Fruit fly (Drosophila melanogaster) whole organism, pupa: ENCODE results near the gene PlexA.

Experiments used
- CG10348 ChIP-seq: fragments of 200-800 bp; sonication (Bioruptor generic); IDR thresholded peaks from 2 replicates; pipeline ENCODE4 v1.3.6; 2022; ENCODE audit warnings: missing biosample characterization, missing genetic modification characterization
- CG12605 ChIP-seq: fragments of 200-800 bp; sonication (Bioruptor generic); IDR thresholded peaks from 2 replicates; pipeline ENCODE4 v1.3.6; 2022; ENCODE audit warnings: missing biosample characterization, missing genetic modification characterization
- CG13204 ChIP-seq: fragments of 200-800 bp; sonication (Bioruptor generic); optimal IDR thresholded peaks from 2 replicates; lab custom pipeline; 2018; ENCODE audit warnings: missing biosample characterization, mild to moderate bottlenecking, missing genetic modification characterization, moderate library complexity
- CG14655 ChIP-seq: fragments of 200-800 bp; sonication (Bioruptor generic); optimal IDR thresholded peaks from 3 replicates; lab custom pipeline; 2017; ENCODE audit warnings: mild to moderate bottlenecking, missing biosample characterization, missing genetic modification reagents, missing genetic modification characterization
- CG15710 ChIP-seq: fragments of 200-800 bp; sonication (Bioruptor generic); optimal IDR thresholded peaks from 2 replicates; lab custom pipeline; 2018; ENCODE audit warnings: missing biosample characterization, mild to moderate bottlenecking, missing genetic modification characterization, moderate library complexity
- CG17806 ChIP-seq: fragments of 200-800 bp; sonication (Bioruptor generic); optimal IDR thresholded peaks from 2 replicates; lab custom pipeline; 2018; ENCODE audit warnings: missing biosample characterization, mild to moderate bottlenecking, missing genetic modification characterization, moderate library complexity
- CG32121 ChIP-seq: fragments of 200-800 bp; sonication (Bioruptor generic); IDR thresholded peaks from 2 replicates; pipeline ENCODE4 v1.3.6; 2022; ENCODE audit warnings: missing biosample characterization, missing genetic modification characterization
- CG34367 ChIP-seq: fragments of 200-800 bp; sonication (Bioruptor generic); optimal IDR thresholded peaks from 2 replicates; lab custom pipeline; 2018; ENCODE audit warnings: missing biosample characterization, mild to moderate bottlenecking, missing genetic modification characterization
- CG4496 ChIP-seq: fragments of 200-800 bp; sonication (Bioruptor generic); IDR thresholded peaks from 3 replicates; pipeline ENCODE4 v1.3.6; 2022; ENCODE audit warnings: missing biosample characterization, missing genetic modification characterization
- CG8159 ChIP-seq: fragments of 200-800 bp; sonication (Bioruptor generic); optimal IDR thresholded peaks from 3 replicates; lab custom pipeline; 2018; ENCODE audit warnings: missing biosample characterization, mild to moderate bottlenecking, missing genetic modification characterization, moderate library complexity
- CG8301 ChIP-seq: fragments of 200-800 bp; sonication (Bioruptor generic); optimal IDR thresholded peaks from 2 replicates; lab custom pipeline; 2018; ENCODE audit warnings: missing biosample characterization, mild to moderate bottlenecking, missing genetic modification characterization
- CG9948 ChIP-seq: fragments of 200-800 bp; sonication (Bioruptor generic); optimal IDR thresholded peaks from 2 replicates; lab custom pipeline; 2018; ENCODE audit warnings: missing biosample characterization, mild to moderate bottlenecking, missing genetic modification characterization, moderate library complexity
- D1 ChIP-seq: fragments of 200-800 bp; sonication (Bioruptor generic); optimal IDR thresholded peaks from 2 replicates; lab custom pipeline; 2018; ENCODE audit warnings: missing biosample characterization, mild to moderate bottlenecking, missing genetic modification characterization, moderate library complexity
- EcR ChIP-seq: fragments of 200-800 bp; sonication (Bioruptor generic); optimal IDR thresholded peaks from 3 replicates; lab custom pipeline; 2019; ENCODE audit warnings: missing biosample characterization, missing genetic modification characterization, mild to moderate bottlenecking, moderate library complexity, missing genetic modification reagents
- Ets98B ChIP-seq: fragments of 200-800 bp; sonication (Bioruptor generic); IDR thresholded peaks from 2 replicates; pipeline ENCODE4 v1.3.6; 2022; ENCODE audit warnings: missing biosample characterization, missing genetic modification characterization
- Pif1A ChIP-seq: fragments of 200-800 bp; sonication (Bioruptor generic); optimal IDR thresholded peaks from 3 replicates; lab custom pipeline; 2016; ENCODE audit warnings: missing biosample characterization, missing genetic modification characterization
- Pif1B ChIP-seq: fragments of 200-800 bp; sonication (Bioruptor generic); optimal IDR thresholded peaks from 3 replicates; lab custom pipeline; 2016; ENCODE audit warnings: missing biosample characterization, missing genetic modification characterization
- Snoo ChIP-seq: fragments of 200-800 bp; sonication (Bioruptor generic); optimal IDR thresholded peaks from 3 replicates; lab custom pipeline; 2017; ENCODE audit warnings: missing biosample characterization, mild to moderate bottlenecking, missing genetic modification characterization, inconsistent platforms
- fd96Ca ChIP-seq: fragments of 200-800 bp; sonication (Bioruptor generic); IDR thresholded peaks from 3 replicates; pipeline ENCODE4 v1.3.6; 2022; ENCODE audit warnings: missing biosample characterization, missing genetic modification characterization
- gl ChIP-seq: fragments of 200-800 bp; sonication (Bioruptor generic); optimal IDR thresholded peaks from 2 replicates; lab custom pipeline; 2018; ENCODE audit warnings: missing biosample characterization, mild to moderate bottlenecking, missing genetic modification characterization
- rn ChIP-seq: fragments of 200-800 bp; sonication (Bioruptor generic); IDR thresholded peaks from 2 replicates; pipeline ENCODE4 v1.3.6; 2022; ENCODE audit warnings: missing biosample characterization, missing genetic modification characterization

The PlexA gene

DNA sequence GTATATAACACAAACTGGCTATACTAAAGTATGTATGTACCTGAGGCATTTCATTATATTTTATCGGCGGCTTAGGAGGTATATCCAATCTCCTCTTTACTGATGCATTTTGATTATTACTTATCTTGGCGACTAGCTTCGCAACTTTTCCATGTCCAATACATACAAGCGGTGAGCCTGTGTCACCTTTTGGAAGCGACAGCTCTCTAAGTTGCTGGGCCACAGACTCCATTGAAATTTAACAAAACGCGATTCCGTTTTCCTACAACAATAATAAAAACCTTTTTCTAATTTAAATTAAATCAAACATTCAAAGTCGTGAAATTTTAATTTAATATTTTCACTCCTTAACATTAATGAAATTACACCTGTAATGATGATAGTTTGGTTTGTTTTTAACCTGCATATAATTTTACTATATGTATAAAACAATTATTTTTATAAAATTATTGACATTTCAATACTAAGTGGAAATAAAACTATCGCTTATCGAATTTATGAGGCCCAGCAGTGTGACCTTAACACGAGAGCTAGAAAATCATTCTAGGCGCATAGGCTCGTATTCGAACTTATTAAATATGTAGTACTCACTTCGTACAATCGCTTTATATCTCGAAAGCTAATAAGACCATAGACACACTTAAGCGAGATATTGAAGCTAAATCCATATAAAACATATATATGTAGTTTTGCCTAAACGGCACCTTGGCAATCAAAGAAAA, 33.6 kb upstream of the PlexA start, which contains the start of gene apolpp:
apolpp (plus strand) TSS at position 597 of the 722 bp plus-strand sequence.
- peak; percentile 21 for TF ChIP-seq CG8159
- peak; percentile 15 for TF ChIP-seq Snoo
- no peak for TF ChIP-seq gl
- no peak for TF ChIP-seq CG4496 (GFP tag; lab: Robert Waterston, UW)
- TF ChIP-seq CG15710: peak; percentile 27
- peak; percentile 28 for TF ChIP-seq CG14655 (GFP tag; lab: Kevin White, UChicago)
- TF ChIP-seq CG13204 (GFP tag; lab: Kevin White, UChicago): no peak
- no peak for TF ChIP-seq CG12605 (GFP tag; lab: Robert Waterston, UW)
- TF ChIP-seq Ets98B (GFP tag; lab: Robert Waterston, UW): no peak
- no peak for TF ChIP-seq CG17806 (tag; lab: Kevin White, UChicago)
- TF ChIP-seq rn: no peak
- no peak for TF ChIP-seq D1
- TF ChIP-seq Pif1B (GFP tag; lab: Kevin White, UChicago): no peak
- no peak for TF ChIP-seq CG34367 (tag; lab: Kevin White, UChicago)

DNA sequence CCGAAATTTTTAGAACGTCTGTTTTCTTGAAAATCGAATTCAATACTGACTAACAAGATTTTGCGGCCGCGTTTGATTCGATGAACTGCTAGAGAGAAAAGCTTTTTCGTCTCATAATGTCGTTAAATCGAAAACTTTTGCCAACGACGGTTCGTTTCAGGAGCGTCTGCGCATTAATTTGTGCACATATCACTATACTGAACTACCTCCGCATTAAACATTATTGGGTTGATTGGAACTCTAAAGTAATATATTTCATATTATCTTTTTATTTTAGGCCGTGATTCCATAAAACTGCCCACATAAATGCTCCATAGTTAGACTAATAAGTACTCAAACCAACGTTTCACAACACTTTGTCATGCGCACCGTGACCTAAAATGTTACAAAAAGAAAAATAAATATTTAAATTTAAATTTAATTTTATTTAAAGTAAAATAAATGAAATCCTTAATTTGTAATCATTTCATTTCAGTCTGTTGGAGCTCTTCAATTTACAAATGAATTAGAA, 26.8 kb upstream of the PlexA start, which contains the start of gene CaMKII:
CaMKII (minus strand) TSS at position 51 of the 511 bp plus-strand sequence.
- no peak for TF ChIP-seq Ets98B (GFP tag; lab: Robert Waterston, UW)
- TF ChIP-seq CG32121 (GFP tag; lab: Robert Waterston, UW): no peak
- TF ChIP-seq CG34367 (tag; lab: Kevin White, UChicago): no peak
- peak; percentile 12 for TF ChIP-seq Pif1B (GFP tag; lab: Kevin White, UChicago)
- TF ChIP-seq CG17806 (tag; lab: Kevin White, UChicago): peak; percentile 1

- no peak for TF ChIP-seq rn
- no peak for TF ChIP-seq CG10348 (GFP tag; lab: Robert Waterston, UW)
- TF ChIP-seq fd96Ca: no peak
- TF ChIP-seq CG17806 (tag; lab: Kevin White, UChicago): no peak
- no peak for TF ChIP-seq D1
- no peak for TF ChIP-seq Pif1B (GFP tag; lab: Kevin White, UChicago)
- no peak for TF ChIP-seq CG9948 (tag; lab: Kevin White, UChicago)
- no peak for TF ChIP-seq Pif1A (GFP tag; lab: Kevin White, UChicago)
Observed at dm6 chr4:1051271-1051670, 24.4 kb upstream of the PlexA start.

- TF ChIP-seq Pif1B (GFP tag; lab: Kevin White, UChicago): no peak
- TF ChIP-seq CG4496 (GFP tag; lab: Robert Waterston, UW): no peak
- no peak for TF ChIP-seq rn
- TF ChIP-seq CG8301 (tag; lab: Kevin White, UChicago): no peak
- no peak for TF ChIP-seq D1
- TF ChIP-seq fd96Ca: no peak
- TF ChIP-seq CG14655 (GFP tag; lab: Kevin White, UChicago): no peak
- TF ChIP-seq EcR (GFP tag; lab: Kevin White, UChicago): no peak
- no peak for TF ChIP-seq CG13204 (GFP tag; lab: Kevin White, UChicago)
- TF ChIP-seq CG34367 (tag; lab: Kevin White, UChicago): no peak
- TF ChIP-seq CG15710: no peak
- TF ChIP-seq CG8159: no peak
- no peak for TF ChIP-seq CG12605 (GFP tag; lab: Robert Waterston, UW)
- TF ChIP-seq Pif1A (GFP tag; lab: Kevin White, UChicago): no peak
- no peak for TF ChIP-seq CG9948 (tag; lab: Kevin White, UChicago)
- TF ChIP-seq, all 21 proteins: peak for 0
Observed at dm6 chr4:1050422-1050821, 23.5 kb upstream of the PlexA start.

DNA sequence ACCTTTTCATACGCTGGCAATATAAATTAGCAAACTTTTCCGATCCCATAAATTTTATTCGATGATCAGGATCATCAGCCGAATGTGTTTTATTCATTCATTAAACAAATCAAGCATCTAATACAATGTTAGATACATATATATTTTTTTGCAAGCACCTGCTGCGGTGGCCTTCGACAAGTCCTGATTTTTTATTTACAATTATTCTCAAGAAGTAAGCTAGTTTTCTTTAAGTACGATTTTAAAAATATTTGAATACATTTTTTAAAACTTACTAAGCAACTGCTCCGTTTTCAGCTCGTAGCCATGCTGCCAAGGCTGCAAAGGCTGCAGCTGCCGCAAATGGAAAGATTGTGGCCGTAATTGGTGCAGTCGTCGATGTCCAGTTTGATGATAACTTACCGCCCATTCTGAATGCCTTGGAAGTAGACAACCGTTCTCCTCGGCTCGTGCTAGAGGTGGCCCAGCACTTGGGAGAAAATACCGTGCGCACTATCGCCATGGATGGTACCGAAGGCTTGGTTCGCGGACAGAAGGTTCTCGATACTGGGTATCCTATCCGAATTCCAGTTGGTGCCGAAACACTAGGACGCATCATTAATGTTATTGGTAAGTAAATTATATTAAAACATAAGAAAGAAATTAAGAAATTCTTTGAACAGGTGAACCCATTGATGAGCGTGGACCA, 5.9 kb upstream of the PlexA start:
- TF ChIP-seq CG4496 (GFP tag; lab: Robert Waterston, UW): no peak
- no peak for TF ChIP-seq Snoo
- no peak for TF ChIP-seq CG14655 (GFP tag; lab: Kevin White, UChicago)
- TF ChIP-seq CG13204 (GFP tag; lab: Kevin White, UChicago): no peak
- TF ChIP-seq CG8159: no peak
- no peak for TF ChIP-seq rn
- no peak for TF ChIP-seq Ets98B (GFP tag; lab: Robert Waterston, UW)
- TF ChIP-seq CG8301 (tag; lab: Kevin White, UChicago): no peak
- no peak for TF ChIP-seq CG34367 (tag; lab: Kevin White, UChicago)
- no peak for TF ChIP-seq Pif1A (GFP tag; lab: Kevin White, UChicago)
- no peak for TF ChIP-seq CG12605 (GFP tag; lab: Robert Waterston, UW)
- no peak for TF ChIP-seq D1
- no peak for TF ChIP-seq EcR (GFP tag; lab: Kevin White, UChicago)
- TF ChIP-seq, all 21 proteins: peak for 0

DNA sequence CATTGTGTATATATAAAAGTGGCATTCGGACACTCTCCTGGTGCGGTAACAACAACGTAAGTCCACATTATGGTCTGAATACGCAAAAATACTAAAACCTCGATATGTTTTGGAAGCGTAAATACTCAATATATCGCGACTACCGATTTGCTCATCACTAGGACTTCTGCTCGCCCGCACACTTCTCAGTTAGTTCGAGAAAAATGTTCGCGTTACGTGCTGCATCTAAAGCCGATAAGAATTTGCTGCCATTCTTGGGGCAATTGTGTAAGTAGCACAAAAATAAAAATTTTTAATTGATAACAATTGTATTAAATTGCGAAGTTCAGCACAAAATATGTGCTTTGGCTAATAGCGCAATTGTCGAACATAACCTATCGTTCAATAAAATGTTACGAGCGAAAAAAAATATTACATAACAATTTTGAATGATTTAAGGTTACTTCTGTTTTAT, 4.8 kb upstream of the PlexA start, which contains the start of gene CG11076:
CG11076 (minus strand) TSS at position 71 of the 454 bp plus-strand sequence.
- TF ChIP-seq Pif1B (GFP tag; lab: Kevin White, UChicago): peak; percentile 28
- peak; percentile 81 for TF ChIP-seq D1
- peak; percentile 30 for TF ChIP-seq Pif1A (GFP tag; lab: Kevin White, UChicago)
- TF ChIP-seq CG15710: no peak
- peak; percentile 2 for TF ChIP-seq Snoo
- TF ChIP-seq CG8301 (tag; lab: Kevin White, UChicago): no peak
- no peak for TF ChIP-seq CG13204 (GFP tag; lab: Kevin White, UChicago)
